In genomic region chrX:17091062-17091904, dm6 we compare ENCODE assay signal across 1 fruit fly cellular context.
A peak's percentile ranks its signal among the peaks of the same experiment; 100 is the strongest.
TF ChIP-seq lines count a peak whose summit lies in the region.

TSS of gene CG16700 (plus strand) at chrX:17091854.
TSS of gene CG4991 (plus strand) at chrX:17091854.

TF ChIP-seq in whole organism, embryonic, 481 proteins besides CTCF, POLR2A, EP300 and RAD21 (continued from another document and continues in another):
- no peak for TF ChIP-seq repo (GFP tag; optimal IDR thresholded peaks at IDR 0.05; lab: Kevin White, UChicago)
- peak; percentile 11 for TF ChIP-seq CG15514 (GFP tag; optimal IDR thresholded peaks at IDR 0.05; lab: Kevin White, UChicago)
- TF ChIP-seq dimm (GFP tag; IDR thresholded peaks at IDR 0.05; lab: Robert Waterston, UW) = no peak
- TF ChIP-seq Fer3 (tag; optimal IDR thresholded peaks at IDR 0.05; lab: Kevin White, UChicago) = peak; percentile 71
- no peak for TF ChIP-seq prd (optimal IDR thresholded peaks at IDR 0.05; lab: Kevin White, UChicago)
- TF ChIP-seq prd (GFP tag; IDR thresholded peaks at IDR 0.05; lab: Robert Waterston, UW) = peak; percentile 87
- TF ChIP-seq Rfx (GFP tag; IDR thresholded peaks at IDR 0.05; lab: Robert Waterston, UW) = peak; percentile 82
- TF ChIP-seq Hr39 (optimal IDR thresholded peaks at IDR 0.05; lab: Kevin White, UChicago) = no peak
- no peak for TF ChIP-seq CG9876 (GFP tag; optimal IDR thresholded peaks at IDR 0.05; lab: Kevin White, UChicago)
- TF ChIP-seq YL-1 (GFP tag; optimal IDR thresholded peaks at IDR 0.05; lab: Kevin White, UChicago) = peak; percentile 20
- peak; percentile 75 for TF ChIP-seq gsb-n (tag; optimal IDR thresholded peaks at IDR 0.05; lab: Kevin White, UChicago)
- peak; percentile 65 for TF ChIP-seq CG15011 (GFP tag; optimal IDR thresholded peaks at IDR 0.05; lab: Kevin White, UChicago)
- TF ChIP-seq CG17612 (GFP tag; IDR thresholded peaks at IDR 0.05; lab: Robert Waterston, UW) = 0 out of 2 replicates have a peak, but pooled peaks have one; percentile 30
- peak; percentile 90 for TF ChIP-seq CG17829 (tag; optimal IDR thresholded peaks at IDR 0.05; lab: Kevin White, UChicago)
- TF ChIP-seq CG17385 (GFP tag; optimal IDR thresholded peaks at IDR 0.05; lab: Kevin White, UChicago) = peak; percentile 78
- TF ChIP-seq CG15073 (GFP tag; optimal IDR thresholded peaks at IDR 0.05; lab: Kevin White, UChicago) = no peak
- TF ChIP-seq toy (GFP tag; IDR thresholded peaks at IDR 0.05; lab: Robert Waterston, UW) = 0 out of 2 replicates have a peak, but pooled peaks have one; percentile 27
- peak; percentile 51; the same call in 1 of the 3 replicates for TF ChIP-seq so (GFP tag; IDR thresholded peaks at IDR 0.05; lab: Robert Waterston, UW)
- TF ChIP-seq TFAM (GFP tag; optimal IDR thresholded peaks at IDR 0.05; lab: Kevin White, UChicago) = no peak
- TF ChIP-seq CG17328 (GFP tag; IDR thresholded peaks at IDR 0.05; lab: Robert Waterston, UW) = 0 out of 2 replicates have a peak, but pooled peaks have one; percentile 21
- no peak for TF ChIP-seq D (optimal IDR thresholded peaks at IDR 0.05; lab: Kevin White, UChicago)
- TF ChIP-seq D (GFP tag; optimal IDR thresholded peaks at IDR 0.05; lab: Kevin White, UChicago) = peak; percentile 75
- peak; percentile 62 for TF ChIP-seq Drgx (GFP tag; IDR thresholded peaks at IDR 0.05; lab: Robert Waterston, UW)
- peak; percentile 65 for TF ChIP-seq CG6765 (GFP tag; optimal IDR thresholded peaks at IDR 0.05; lab: Kevin White, UChicago)
- TF ChIP-seq Mes4 (GFP tag; optimal IDR thresholded peaks at IDR 0.05; lab: Kevin White, UChicago) = no peak
- no peak for TF ChIP-seq emc (GFP tag; optimal IDR thresholded peaks at IDR 0.05; lab: Kevin White, UChicago)
- no peak for TF ChIP-seq CG8944 (GFP tag; optimal IDR thresholded peaks at IDR 0.05; lab: Kevin White, UChicago)
- TF ChIP-seq CG10209 (GFP tag; optimal IDR thresholded peaks at IDR 0.05; lab: Kevin White, UChicago) = peak; percentile 80
- TF ChIP-seq corto (GFP tag; optimal IDR thresholded peaks at IDR 0.05; lab: Kevin White, UChicago) = no peak
- TF ChIP-seq CG11560 (tag; IDR thresholded peaks at IDR 0.05; lab: Robert Waterston, UW) = 0 out of 3 replicates have a peak, but pooled peaks have one; percentile 44
- peak; percentile 54 for TF ChIP-seq CG10654 (GFP tag; optimal IDR thresholded peaks at IDR 0.05; lab: Kevin White, UChicago)
- TF ChIP-seq pzg (GFP tag; optimal IDR thresholded peaks at IDR 0.05; lab: Kevin White, UChicago) = no peak
- no peak for TF ChIP-seq wek (GFP tag; optimal IDR thresholded peaks at IDR 0.05; lab: Kevin White, UChicago)
- TF ChIP-seq stwl (tag; optimal IDR thresholded peaks at IDR 0.05; lab: Kevin White, UChicago) = no peak
- TF ChIP-seq Oli (tag; optimal IDR thresholded peaks at IDR 0.05; lab: Kevin White, UChicago) = peak; percentile 85
- TF ChIP-seq otp (GFP tag; IDR thresholded peaks at IDR 0.05; lab: Robert Waterston, UW) = peak; percentile 34; the same call in 1 of the 3 replicates
- TF ChIP-seq bab2 (GFP tag; optimal IDR thresholded peaks at IDR 0.05; lab: Kevin White, UChicago) = peak; percentile 43
- peak in 1 of 2 experiments; percentile 84 for TF ChIP-seq Eip74EF (GFP tag; optimal IDR thresholded peaks at IDR 0.05; lab: Kevin White, UChicago)
- peak; percentile 87 for TF ChIP-seq dmrt99B (tag; optimal IDR thresholded peaks at IDR 0.05; lab: Kevin White, UChicago)
- no peak for TF ChIP-seq fd64A (GFP tag; optimal IDR thresholded peaks at IDR 0.05; lab: Kevin White, UChicago)
- no peak for TF ChIP-seq CG12219 (GFP tag; optimal IDR thresholded peaks at IDR 0.05; lab: Kevin White, UChicago)
- no peak for TF ChIP-seq yki (optimal IDR thresholded peaks at IDR 0.05; lab: Kevin White, UChicago)
- TF ChIP-seq CG2678 (tag; optimal IDR thresholded peaks at IDR 0.05; lab: Kevin White, UChicago) = peak; percentile 94
- TF ChIP-seq CG6854 (GFP tag; optimal IDR thresholded peaks at IDR 0.05; lab: Kevin White, UChicago) = peak; percentile 72
- TF ChIP-seq chn (GFP tag; optimal IDR thresholded peaks at IDR 0.05; lab: Kevin White, UChicago) = no peak
- no peak for TF ChIP-seq NC2β (GFP tag; optimal IDR thresholded peaks at IDR 0.05; lab: Kevin White, UChicago)
- peak; percentile 64 for TF ChIP-seq gcm (GFP tag; optimal IDR thresholded peaks at IDR 0.05; lab: Kevin White, UChicago)
- no peak for TF ChIP-seq ERR (GFP tag; optimal IDR thresholded peaks at IDR 0.05; lab: Kevin White, UChicago)
- TF ChIP-seq CG1603 (tag; optimal IDR thresholded peaks at IDR 0.05; lab: Kevin White, UChicago) = no peak
- TF ChIP-seq CG2712 (tag; optimal IDR thresholded peaks at IDR 0.05; lab: Kevin White, UChicago) = peak; percentile 91
- TF ChIP-seq CG3838 (GFP tag; optimal IDR thresholded peaks at IDR 0.05; lab: Kevin White, UChicago) = no peak
- peak; percentile 69; the same call in 1 of the 3 replicates for TF ChIP-seq Dbx (GFP tag; IDR thresholded peaks at IDR 0.05; lab: Robert Waterston, UW)
- TF ChIP-seq Ada2b (GFP tag; IDR thresholded peaks at IDR 0.05; lab: Robert Waterston, UW) = no peak; the same call in none of the 2 replicates
- peak; percentile 24 for TF ChIP-seq CG8290 (GFP tag; optimal IDR thresholded peaks at IDR 0.05; lab: Kevin White, UChicago)
- TF ChIP-seq CG8290 (tag; optimal IDR thresholded peaks at IDR 0.05; lab: Kevin White, UChicago) = peak in 1 of 2 experiments; percentile 38
- no peak for TF ChIP-seq CG7987 (GFP tag; optimal IDR thresholded peaks at IDR 0.05; lab: Kevin White, UChicago)
- TF ChIP-seq Nf-YC (tag; optimal IDR thresholded peaks at IDR 0.05; lab: Kevin White, UChicago) = peak; percentile 83
- peak; percentile 42 for TF ChIP-seq lilli (GFP tag; optimal IDR thresholded peaks at IDR 0.05; lab: Kevin White, UChicago)
- TF ChIP-seq maf-S (GFP tag; optimal IDR thresholded peaks at IDR 0.05; lab: Kevin White, UChicago) = no peak
- TF ChIP-seq CG3065 (GFP tag; optimal IDR thresholded peaks at IDR 0.05; lab: Kevin White, UChicago) = no peak
- peak; percentile 73 for TF ChIP-seq CG16815 (GFP tag; optimal IDR thresholded peaks at IDR 0.05; lab: Kevin White, UChicago)
- TF ChIP-seq Med (GFP tag; lab: Kevin White, UChicago) = peak; percentile 83
- TF ChIP-seq CG9609 (GFP tag; optimal IDR thresholded peaks at IDR 0.05; lab: Kevin White, UChicago) = no peak
- TF ChIP-seq CG10431 (GFP tag; optimal IDR thresholded peaks at IDR 0.05; lab: Kevin White, UChicago) = no peak
- TF ChIP-seq jumu (GFP tag; optimal IDR thresholded peaks at IDR 0.05; lab: Kevin White, UChicago) = no peak
- peak; percentile 82 for TF ChIP-seq lab (GFP tag; optimal IDR thresholded peaks at IDR 0.05; lab: Kevin White, UChicago)
- peak; percentile 39 for TF ChIP-seq trem (tag; optimal IDR thresholded peaks at IDR 0.05; lab: Kevin White, UChicago)
- no peak for TF ChIP-seq CG4707 (GFP tag; optimal IDR thresholded peaks at IDR 0.05; lab: Kevin White, UChicago)
- TF ChIP-seq CG3407 (GFP tag; optimal IDR thresholded peaks at IDR 0.05; lab: Kevin White, UChicago) = peak; percentile 51
- peak; percentile 60 for TF ChIP-seq esg (GFP tag; conservative IDR thresholded peaks at IDR 0.05; lab: Robert Waterston, UW)
- TF ChIP-seq Dfd (GFP tag; optimal IDR thresholded peaks at IDR 0.05; lab: Kevin White, UChicago) = no peak
- no peak for TF ChIP-seq CG5953 (GFP tag; IDR thresholded peaks at IDR 0.05; lab: Robert Waterston, UW)
- no peak for TF ChIP-seq lov (optimal IDR thresholded peaks at IDR 0.05; lab: Kevin White, UChicago)
- 0 out of 3 replicates have a peak, but pooled peaks have one; percentile 28 for TF ChIP-seq lov (GFP tag; IDR thresholded peaks at IDR 0.05; lab: Robert Waterston, UW)
- no peak; the same call in 1 of the 2 replicates for TF ChIP-seq HLH3B (GFP tag; IDR thresholded peaks at IDR 0.05; lab: Robert Waterston, UW)
- TF ChIP-seq CG12391 (tag; optimal IDR thresholded peaks at IDR 0.05; lab: Kevin White, UChicago) = peak; percentile 87
- TF ChIP-seq CG2116 (GFP tag; optimal IDR thresholded peaks at IDR 0.05; lab: Kevin White, UChicago) = peak; percentile 33
- no peak for TF ChIP-seq ash1 (GFP tag; optimal IDR thresholded peaks at IDR 0.05; lab: Kevin White, UChicago)
- TF ChIP-seq jing (GFP tag; optimal IDR thresholded peaks at IDR 0.05; lab: Kevin White, UChicago) = no peak
- TF ChIP-seq CG6791 (GFP tag; IDR thresholded peaks at IDR 0.05; lab: Robert Waterston, UW; ENCODE audit: partially characterized antibody) = no peak
- peak; percentile 44 for TF ChIP-seq mam (GFP tag; optimal IDR thresholded peaks at IDR 0.05; lab: Kevin White, UChicago)
- TF ChIP-seq CG30020 (tag; optimal IDR thresholded peaks at IDR 0.05; lab: Kevin White, UChicago) = peak; percentile 69
- peak; percentile 76 for TF ChIP-seq CG12104 (GFP tag; optimal IDR thresholded peaks at IDR 0.05; lab: Kevin White, UChicago)
- TF ChIP-seq CG18262 (tag; optimal IDR thresholded peaks at IDR 0.05; lab: Kevin White, UChicago) = peak; percentile 95
- TF ChIP-seq CG1233 (GFP tag; optimal IDR thresholded peaks at IDR 0.05; lab: Kevin White, UChicago) = peak; percentile 72
- no peak for TF ChIP-seq Bgb (GFP tag; IDR thresholded peaks at IDR 0.05; lab: Robert Waterston, UW; ENCODE audit: partially characterized antibody)
- peak; percentile 74 for TF ChIP-seq CG11695 (GFP tag; IDR thresholded peaks at IDR 0.05; lab: Robert Waterston, UW)
- peak; percentile 58 for TF ChIP-seq Chrac-16 (GFP tag; optimal IDR thresholded peaks at IDR 0.05; lab: Kevin White, UChicago)
- peak; percentile 87 for TF ChIP-seq CG14710 (tag; optimal IDR thresholded peaks at IDR 0.05; lab: Kevin White, UChicago)
- TF ChIP-seq CG15269 (tag; optimal IDR thresholded peaks at IDR 0.05; lab: Kevin White, UChicago) = peak; percentile 85
- TF ChIP-seq CG5180 (GFP tag; optimal IDR thresholded peaks at IDR 0.05; lab: Kevin White, UChicago) = peak; percentile 71
- TF ChIP-seq gt (GFP tag; IDR thresholded peaks at IDR 0.05; lab: Robert Waterston, UW) = no peak; the same call in 1 of the 2 replicates
- TF ChIP-seq CG16779 (GFP tag; IDR thresholded peaks at IDR 0.05; lab: Robert Waterston, UW) = no peak
- TF ChIP-seq CG4617 (GFP tag; optimal IDR thresholded peaks at IDR 0.05; lab: Kevin White, UChicago; ENCODE audit: borderline replicate concordance) = no peak
- peak in 1 of 2 experiments; percentile 89 for TF ChIP-seq Hr51 (GFP tag; optimal IDR thresholded peaks at IDR 0.05; lab: Kevin White, UChicago)
- TF ChIP-seq Hr78 (GFP tag; optimal IDR thresholded peaks at IDR 0.05; lab: Kevin White, UChicago) = peak in 1 of 2 experiments; percentile 71
- TF ChIP-seq CG18476 (GFP tag; optimal IDR thresholded peaks at IDR 0.05; lab: Kevin White, UChicago) = peak; percentile 43
- TF ChIP-seq Ravus (GFP tag; IDR thresholded peaks at IDR 0.05; lab: Robert Waterston, UW) = 0 out of 2 replicates have a peak, but pooled peaks have one; percentile 7
- no peak for TF ChIP-seq hth (optimal IDR thresholded peaks at IDR 0.05; lab: Kevin White, UChicago)
- TF ChIP-seq zen (tag; optimal IDR thresholded peaks at IDR 0.05; lab: Kevin White, UChicago) = peak; percentile 46
- TF ChIP-seq CG14667 (GFP tag; IDR thresholded peaks at IDR 0.05; lab: Robert Waterston, UW) = peak; percentile 59; the same call in 1 of the 2 replicates
- TF ChIP-seq CG11456 (GFP tag; IDR thresholded peaks at IDR 0.05; lab: Robert Waterston, UW) = peak; percentile 72; the same call in 2 of the 3 replicates
- TF ChIP-seq NfI (GFP tag; optimal IDR thresholded peaks at IDR 0.05; lab: Kevin White, UChicago) = peak; percentile 55
- no peak for TF ChIP-seq hb (GFP tag; IDR thresholded peaks at IDR 0.05; lab: Robert Waterston, UW; ENCODE audit: partially characterized antibody)
- peak; percentile 34 for TF ChIP-seq CG15479 (GFP tag; optimal IDR thresholded peaks at IDR 0.05; lab: Kevin White, UChicago)
- peak; percentile 46 for TF ChIP-seq salm (tag; optimal IDR thresholded peaks at IDR 0.05; lab: Kevin White, UChicago)
- TF ChIP-seq crc (GFP tag; optimal IDR thresholded peaks at IDR 0.05; lab: Kevin White, UChicago) = no peak
- TF ChIP-seq fd3F (GFP tag; optimal IDR thresholded peaks at IDR 0.05; lab: Kevin White, UChicago) = peak; percentile 61
- TF ChIP-seq mld (GFP tag; IDR thresholded peaks at IDR 0.05; lab: Robert Waterston, UW; ENCODE audit: partially characterized antibody) = no peak
- peak; percentile 93 for TF ChIP-seq CG7839 (tag; optimal IDR thresholded peaks at IDR 0.05; lab: Kevin White, UChicago)
- TF ChIP-seq CG8924 (tag; optimal IDR thresholded peaks at IDR 0.05; lab: Kevin White, UChicago) = peak; percentile 91
- TF ChIP-seq nau (GFP tag; optimal IDR thresholded peaks at IDR 0.05; lab: Kevin White, UChicago) = peak; percentile 39
- TF ChIP-seq CG10959 (GFP tag; IDR thresholded peaks at IDR 0.05; lab: Robert Waterston, UW) = no peak
- TF ChIP-seq CG1647 (GFP tag; optimal IDR thresholded peaks at IDR 0.05; lab: Kevin White, UChicago) = no peak
- TF ChIP-seq CG10267 (tag; optimal IDR thresholded peaks at IDR 0.05; lab: Kevin White, UChicago) = peak; percentile 79
- TF ChIP-seq ranshi (GFP tag; IDR thresholded peaks at IDR 0.05; lab: Robert Waterston, UW) = peak; percentile 58; the same call in 1 of the 2 replicates
- TF ChIP-seq CG6654 (GFP tag; optimal IDR thresholded peaks at IDR 0.05; lab: Kevin White, UChicago) = peak; percentile 41
- peak; percentile 43; the same call in 1 of the 2 replicates for TF ChIP-seq CG31224 (GFP tag; IDR thresholded peaks at IDR 0.05; lab: Robert Waterston, UW)
- peak in 1 of 2 experiments; percentile 20 for TF ChIP-seq insv (GFP tag; optimal IDR thresholded peaks at IDR 0.05; lab: Kevin White, UChicago)
- no peak for TF ChIP-seq Ets97D (GFP tag; optimal IDR thresholded peaks at IDR 0.05; lab: Kevin White, UChicago)
- TF ChIP-seq ems (GFP tag; optimal IDR thresholded peaks at IDR 0.05; lab: Kevin White, UChicago) = no peak
- TF ChIP-seq E2f2 (GFP tag; IDR thresholded peaks at IDR 0.05; lab: Robert Waterston, UW) = peak; percentile 19; the same call in 1 of the 2 replicates
- TF ChIP-seq gcm2 (GFP tag; optimal IDR thresholded peaks at IDR 0.05; lab: Kevin White, UChicago) = no peak
- TF ChIP-seq klu (GFP tag; IDR thresholded peaks at IDR 0.05; lab: Robert Waterston, UW) = peak; percentile 70
- TF ChIP-seq Lpt (GFP tag; optimal IDR thresholded peaks at IDR 0.05; lab: Kevin White, UChicago) = no peak
- no peak for TF ChIP-seq cato (GFP tag; optimal IDR thresholded peaks at IDR 0.05; lab: Kevin White, UChicago; ENCODE audit: borderline replicate concordance)
- TF ChIP-seq NC2α (GFP tag; optimal IDR thresholded peaks at IDR 0.05; lab: Kevin White, UChicago) = no peak
- no peak for TF ChIP-seq her (GFP tag; optimal IDR thresholded peaks at IDR 0.05; lab: Kevin White, UChicago)
- no peak for TF ChIP-seq lbe (GFP tag; optimal IDR thresholded peaks at IDR 0.05; lab: Kevin White, UChicago)
- TF ChIP-seq Hmx (GFP tag; optimal IDR thresholded peaks at IDR 0.05; lab: Kevin White, UChicago) = no peak
